Worm (Caenorhabditis elegans): ENCODE data around the gene cccp-1.

DNA sequence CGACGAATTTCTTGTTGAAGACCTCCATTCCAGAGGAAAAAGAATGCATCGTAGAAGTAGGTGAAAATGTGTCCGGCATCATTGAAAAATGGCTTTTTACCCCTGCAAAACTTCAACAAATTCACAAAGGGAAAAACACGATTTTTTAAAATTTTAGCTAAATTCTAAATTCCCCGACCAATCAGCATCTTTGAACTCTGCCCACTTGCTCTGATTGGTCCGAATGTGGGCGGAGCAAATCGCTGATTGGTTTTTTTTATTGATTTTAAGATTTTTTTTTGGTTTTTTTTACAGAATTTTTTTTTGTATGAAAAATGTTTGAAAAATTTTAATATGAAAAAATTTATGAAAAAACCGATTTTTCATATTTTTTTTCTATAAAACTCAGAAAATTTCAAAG is 28.8 kb upstream of the cccp-1 start:
- TF ChIP-seq ama-1 (optimal IDR thresholded peaks at IDR 0.05) (no peak), ama-1 (GFP tag; optimal IDR thresholded peaks at IDR 0.05) (no peak), him-1 (tag; optimal IDR thresholded peaks at IDR 0.05) (no peak), C06A6.2 (GFP tag; conservative IDR thresholded peaks at IDR 0.05) (no peak), lsy-27 (tag; optimal IDR thresholded peaks at IDR 0.05; ENCODE audit: borderline replicate concordance, insufficient read depth) (no peak), pha-4 (tag; optimal IDR thresholded peaks at IDR 0.05) (no peak)
